Fruit fly (Drosophila melanogaster) whole organism, adult: ENCODE data around the gene Deaf1.

Experiments used
- CG11617 ChIP-seq: fragments of 200-800 bp; sonication (Bioruptor generic); optimal IDR thresholded peaks from 2 replicates; lab custom pipeline; 2017; ENCODE audit warnings: mild to moderate bottlenecking, missing biosample characterization, missing genetic modification reagents, missing genetic modification characterization
- CG12768 ChIP-seq: fragments of 200-800 bp; sonication (Bioruptor generic); optimal IDR thresholded peaks from 2 replicates; lab custom pipeline; 2017; ENCODE audit warnings: missing biosample characterization, missing genetic modification characterization, mild to moderate bottlenecking, moderate library complexity, missing genetic modification reagents
- CG14711 ChIP-seq: fragments of 200-800 bp; sonication (Bioruptor generic); optimal IDR thresholded peaks from 2 replicates; lab custom pipeline; 2018; ENCODE audit warnings: missing biosample characterization, mild to moderate bottlenecking, missing genetic modification characterization, moderate library complexity
- CG1620 ChIP-seq: fragments of 200-800 bp; sonication (Bioruptor generic); optimal IDR thresholded peaks from 2 replicates; lab custom pipeline; 2016; ENCODE audit warnings: missing biosample characterization, missing genetic modification characterization
- CG33017 ChIP-seq: fragments of 200-800 bp; sonication (Bioruptor generic); optimal IDR thresholded peaks from 2 replicates; lab custom pipeline; 2018; ENCODE audit warnings: missing biosample characterization, mild to moderate bottlenecking, missing genetic modification characterization, moderate library complexity
- CG5204 ChIP-seq: fragments of 200-800 bp; sonication (Bioruptor generic); optimal IDR thresholded peaks from 2 replicates; lab custom pipeline; 2016; ENCODE audit warnings: missing biosample characterization, missing genetic modification characterization
- CG7045 ChIP-seq: fragments of 200-800 bp; sonication (Bioruptor generic); optimal IDR thresholded peaks from 2 replicates; lab custom pipeline; 2017; ENCODE audit warnings: missing biosample characterization, mild to moderate bottlenecking, missing genetic modification characterization
- CG7101 ChIP-seq: fragments of 200-800 bp; sonication (Bioruptor generic); optimal IDR thresholded peaks from 2 replicates; lab custom pipeline; 2018; ENCODE audit warnings: missing biosample characterization, mild to moderate bottlenecking, missing genetic modification characterization, moderate library complexity
- Clk ChIP-seq: fragments of 200-800 bp; sonication (Bioruptor generic); optimal IDR thresholded peaks from 2 replicates; lab custom pipeline; 2017; ENCODE audit warnings: missing biosample characterization, missing genetic modification characterization
- Crg-1 ChIP-seq: fragments of 200-800 bp; sonication (Bioruptor generic); optimal IDR thresholded peaks from 2 replicates; lab custom pipeline; 2016; ENCODE audit warnings: missing biosample characterization, missing genetic modification characterization
- Hr96 ChIP-seq: fragments of 200-800 bp; sonication (Bioruptor generic); optimal IDR thresholded peaks from 2 replicates; lab custom pipeline; 2016; ENCODE audit warnings: missing biosample characterization, missing genetic modification characterization
- Mnt ChIP-seq: fragments of 200-800 bp; sonication (Bioruptor generic); optimal IDR thresholded peaks from 2 replicates; lab custom pipeline; 2016; ENCODE audit warnings: missing biosample characterization, mild to moderate bottlenecking, missing genetic modification characterization
- bab1 ChIP-seq: fragments of 200-800 bp; sonication (Bioruptor generic); optimal IDR thresholded peaks from 3 replicates; lab custom pipeline; 2019; ENCODE audit warnings: missing biosample characterization, mild to moderate bottlenecking, missing genetic modification characterization, moderate library complexity
- cic ChIP-seq: fragments of 200-800 bp; sonication (Bioruptor generic); optimal IDR thresholded peaks from 2 replicates; lab custom pipeline; 2017; ENCODE audit warnings: missing biosample characterization, mild to moderate bottlenecking, missing genetic modification characterization, moderate library complexity
- cnc ChIP-seq, 2 experiments: fragments of >200 bp; optimal IDR thresholded peaks; 2 replicates each; lab custom pipeline; 2017
- kay ChIP-seq: fragments of 200-800 bp; sonication (Bioruptor generic); peaks from one replicate; lab custom pipeline; 2016; ENCODE audit warnings: missing biosample characterization, missing genetic modification characterization, borderline replicate concordance
- ovo ChIP-seq: fragments of 200-800 bp; sonication (Bioruptor generic); optimal IDR thresholded peaks from 2 replicates; lab custom pipeline; 2016; ENCODE audit warnings: missing biosample characterization, missing genetic modification characterization
- pad ChIP-seq: fragments of 200-800 bp; sonication (Bioruptor generic); optimal IDR thresholded peaks from 3 replicates; lab custom pipeline; 2017; ENCODE audit warnings: missing biosample characterization, missing genetic modification characterization, mild to moderate bottlenecking, moderate library complexity, missing genetic modification reagents
- tj ChIP-seq: fragments of 200-800 bp; sonication (Bioruptor generic); optimal IDR thresholded peaks from 3 replicates; lab custom pipeline; 2017; ENCODE audit warnings: missing biosample characterization, mild to moderate bottlenecking, missing genetic modification characterization, moderate library complexity
- toe ChIP-seq: fragments of 200-800 bp; sonication (Bioruptor generic); optimal IDR thresholded peaks from 2 replicates; lab custom pipeline; 2016; ENCODE audit warnings: missing biosample characterization, missing genetic modification characterization

Gene Deaf1

DNA sequence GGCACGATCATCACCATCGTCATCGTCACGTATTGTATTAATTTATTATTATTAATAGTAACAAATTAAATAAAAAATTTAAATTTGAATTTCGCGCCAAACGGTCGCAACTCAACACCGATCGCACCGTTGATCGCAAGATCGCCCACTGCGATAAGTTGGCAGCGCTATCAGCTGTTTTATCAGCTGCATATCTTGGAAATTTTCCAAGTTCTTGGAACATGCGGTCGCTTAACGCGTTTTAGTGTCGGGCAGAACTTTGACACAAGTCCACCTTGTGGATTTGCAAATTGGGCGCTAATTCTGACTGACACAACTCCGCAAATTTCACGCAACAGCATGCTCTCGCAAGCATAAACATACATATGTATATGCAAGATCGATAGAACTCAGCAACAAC is 43.2 kb downstream of the Deaf1 start:
- TF ChIP-seq pad (GFP tag; lab: Kevin White, UChicago) (peak; percentile 44), CG1620 (GFP tag; lab: Kevin White, UChicago) (peak; percentile 4), tj (GFP tag; lab: Kevin White, UChicago) (peak; percentile 73), Hr96 (GFP tag; lab: Kevin White, UChicago) (peak; percentile 31), Clk (GFP tag; lab: Kevin White, UChicago) (no peak), CG7045 (no peak), toe (GFP tag; lab: Kevin White, UChicago) (no peak), CG12768 (peak; percentile 73), CG14711 (tag; lab: Kevin White, UChicago) (no peak), bab1 (GFP tag; lab: Kevin White, UChicago) (peak; percentile 83), CG5204 (GFP tag; lab: Kevin White, UChicago) (no peak), CG11617 (GFP tag; lab: Kevin White, UChicago) (peak; percentile 58), Mnt (peak; percentile 86), cic (GFP tag; lab: Kevin White, UChicago) (peak; percentile 25), ovo (GFP tag; lab: Kevin White, UChicago) (peak; percentile 65), cnc (optimal IDR thresholded peaks at IDR 0.05; lab: Kevin White, UChicago) (no peak), Crg-1 (GFP tag; lab: Kevin White, UChicago) (peak; percentile 37), kay (GFP tag; lab: Kevin White, UChicago) (no peak), CG33017 (tag; lab: Kevin White, UChicago) (peak; percentile 16), CG7101 (tag; lab: Kevin White, UChicago) (peak; percentile 40)

DNA sequence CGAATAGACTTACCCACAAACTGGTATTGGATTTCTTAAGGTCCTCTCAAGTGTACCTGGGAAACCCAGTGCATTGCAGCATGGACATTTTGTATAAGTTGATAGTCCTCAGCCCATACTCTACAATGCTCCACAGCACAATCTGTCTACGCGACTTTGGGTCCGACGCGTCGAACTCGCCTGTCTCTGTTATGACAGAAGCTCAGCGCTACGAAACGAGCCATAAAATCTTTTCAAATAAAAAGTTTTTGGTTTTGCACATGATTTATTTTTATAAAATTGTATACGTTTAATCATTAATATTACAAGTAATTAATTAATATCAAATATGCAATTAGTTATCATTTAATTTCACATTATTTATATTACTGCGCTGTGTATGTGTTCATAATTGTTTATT is 49.3 kb downstream of the Deaf1 start:
- TF ChIP-seq ovo (GFP tag; lab: Kevin White, UChicago): no peak
- TF ChIP-seq CG5204 (GFP tag; lab: Kevin White, UChicago): no peak
- TF ChIP-seq CG12768: no peak
- TF ChIP-seq kay (GFP tag; lab: Kevin White, UChicago): peak; percentile 33
- TF ChIP-seq tj (GFP tag; lab: Kevin White, UChicago): no peak
- no peak for TF ChIP-seq CG14711 (tag; lab: Kevin White, UChicago)

DNA sequence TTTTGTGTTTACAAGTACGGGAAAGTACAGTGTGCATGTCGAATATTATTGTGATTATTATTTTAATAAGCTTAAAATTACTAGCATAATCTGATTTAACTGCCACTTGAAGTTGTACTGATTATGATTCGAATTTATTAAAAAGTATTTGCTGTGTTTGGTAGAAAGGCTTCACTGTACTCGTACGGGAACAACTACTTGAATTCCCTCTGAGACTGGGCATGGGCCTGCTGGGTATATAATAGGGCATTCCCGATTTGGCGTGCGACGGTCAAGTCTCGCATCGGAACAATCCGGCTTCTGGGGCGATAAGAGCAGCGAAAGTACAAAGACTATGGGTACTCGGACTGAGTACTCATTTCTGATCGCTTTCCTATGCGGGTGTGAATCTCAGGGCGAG is 51.7 kb downstream of the Deaf1 start:
- TF ChIP-seq CG11617 (GFP tag; lab: Kevin White, UChicago) (no peak), bab1 (GFP tag; lab: Kevin White, UChicago) (peak; percentile 60), CG7101 (tag; lab: Kevin White, UChicago) (peak; percentile 23), CG33017 (tag; lab: Kevin White, UChicago) (no peak), Mnt (peak; percentile 16), CG14711 (tag; lab: Kevin White, UChicago) (peak; percentile 15), kay (GFP tag; lab: Kevin White, UChicago) (peak; percentile 38)

DNA sequence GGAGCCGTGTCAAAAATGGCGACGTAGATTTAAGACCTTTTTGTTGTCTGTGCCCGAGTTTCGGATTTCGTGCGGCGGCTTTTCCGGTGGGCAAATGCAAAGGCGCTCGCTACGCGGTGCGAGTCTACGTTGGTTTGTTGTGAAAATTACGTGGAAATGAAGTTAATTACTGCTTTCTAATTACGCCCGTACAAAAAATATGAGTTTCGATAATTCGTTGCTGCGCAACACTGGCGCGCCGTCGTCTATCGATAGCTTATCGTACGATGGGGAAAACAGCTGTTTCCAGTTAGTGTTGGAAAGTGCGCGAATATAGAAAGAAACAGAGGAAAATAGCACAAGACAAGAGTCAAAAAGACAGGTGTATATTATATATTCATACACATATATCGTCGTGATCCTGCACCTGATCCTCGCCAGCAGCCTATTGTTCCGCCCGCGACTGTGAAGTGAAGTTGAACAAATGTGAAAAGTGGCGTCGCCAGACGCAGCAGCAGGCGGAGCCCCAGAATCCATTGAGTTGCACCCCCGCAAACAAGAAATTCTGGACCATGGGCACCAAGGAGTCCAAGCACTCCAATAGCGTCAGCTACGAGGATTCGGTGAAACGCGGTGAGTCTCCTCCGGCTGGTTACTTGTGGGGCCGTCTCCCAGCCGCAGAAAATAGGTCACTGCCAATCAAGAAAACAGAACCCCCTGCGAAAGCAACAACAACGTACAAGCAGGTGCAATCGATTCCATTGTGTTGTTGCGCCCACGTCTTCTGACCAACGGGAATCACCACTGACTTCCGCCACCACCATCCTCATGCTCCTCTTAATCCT is 53.1 kb downstream of the Deaf1 start, which contains the start of the genes Rab8 and Usp32:
Gene Rab8, minus strand, starts transcription at position 236 of the 824 bp plus-strand sequence.
Gene Usp32, plus strand, starts transcription at position 297 of the 824 bp plus-strand sequence.
- TF ChIP-seq CG11617 (GFP tag; lab: Kevin White, UChicago) (peak; percentile 80), bab1 (GFP tag; lab: Kevin White, UChicago) (peak; percentile 83), CG5204 (GFP tag; lab: Kevin White, UChicago) (peak; percentile 67), cic (GFP tag; lab: Kevin White, UChicago) (peak; percentile 83), pad (GFP tag; lab: Kevin White, UChicago) (peak; percentile 83), toe (GFP tag; lab: Kevin White, UChicago) (peak; percentile 84), CG12768 (peak; percentile 80), Crg-1 (GFP tag; lab: Kevin White, UChicago) (peak; percentile 90), Clk (GFP tag; lab: Kevin White, UChicago) (peak; percentile 68), Hr96 (GFP tag; lab: Kevin White, UChicago) (peak; percentile 82), ovo (GFP tag; lab: Kevin White, UChicago) (peak; percentile 80), CG1620 (GFP tag; lab: Kevin White, UChicago) (peak; percentile 94), tj (GFP tag; lab: Kevin White, UChicago) (peak; percentile 46), kay (GFP tag; lab: Kevin White, UChicago) (no peak), CG33017 (tag; lab: Kevin White, UChicago) (peak; percentile 73), CG14711 (tag; lab: Kevin White, UChicago) (peak; percentile 71), Mnt (peak; percentile 89), cnc (optimal IDR thresholded peaks at IDR 0.05; lab: Kevin White, UChicago) (no peak), CG7101 (tag; lab: Kevin White, UChicago) (peak; percentile 84), CG7045 (peak; percentile 71)

DNA sequence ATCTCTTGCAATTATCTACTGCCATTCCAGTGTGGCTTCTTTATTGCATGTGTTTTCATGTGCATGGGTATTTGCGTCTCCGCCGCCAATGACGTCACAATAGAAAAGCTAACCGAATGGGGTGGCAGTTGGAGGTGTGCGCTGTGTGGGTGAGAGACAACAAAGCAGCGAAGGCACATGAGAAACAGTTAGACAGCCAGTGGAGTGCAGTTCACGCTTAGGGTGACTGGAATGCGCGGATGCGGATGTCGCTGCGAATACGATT is 53.6 kb downstream of the Deaf1 start:
- no peak for TF ChIP-seq cic (GFP tag; lab: Kevin White, UChicago)
- no peak for TF ChIP-seq toe (GFP tag; lab: Kevin White, UChicago)
- no peak for TF ChIP-seq pad (GFP tag; lab: Kevin White, UChicago)
- TF ChIP-seq Crg-1 (GFP tag; lab: Kevin White, UChicago): no peak
- TF ChIP-seq tj (GFP tag; lab: Kevin White, UChicago): no peak
- no peak for TF ChIP-seq CG12768
- TF ChIP-seq Hr96 (GFP tag; lab: Kevin White, UChicago): no peak
- no peak for TF ChIP-seq CG1620 (GFP tag; lab: Kevin White, UChicago)
- no peak for TF ChIP-seq cnc (optimal IDR thresholded peaks at IDR 0.05; lab: Kevin White, UChicago)
- TF ChIP-seq CG7101 (tag; lab: Kevin White, UChicago): no peak
- no peak for TF ChIP-seq ovo (GFP tag; lab: Kevin White, UChicago)
- TF ChIP-seq bab1 (GFP tag; lab: Kevin White, UChicago): no peak
- no peak for TF ChIP-seq Clk (GFP tag; lab: Kevin White, UChicago)
- TF ChIP-seq CG14711 (tag; lab: Kevin White, UChicago): no peak
- TF ChIP-seq Mnt: no peak
